Fruit fly (Drosophila melanogaster) whole organism, embryonic: ENCODE measurements around the gene slif.

ENCODE experiments used
- Abd-B ChIP-seq: fragments of 200-800 bp; sonication (Bioruptor generic); optimal IDR thresholded peaks from 2 replicates; lab custom pipeline; 2018; ENCODE audit warnings: missing biosample characterization, mild to moderate bottlenecking, missing genetic modification characterization, moderate library complexity
- CG10431 ChIP-seq: fragments of 200-800 bp; sonication (Bioruptor generic); optimal IDR thresholded peaks from 3 replicates; lab custom pipeline; 2018; ENCODE audit warnings: missing biosample characterization, mild to moderate bottlenecking, missing genetic modification characterization
- CG10654 ChIP-seq: fragments of 200-800 bp; sonication (Bioruptor generic); optimal IDR thresholded peaks from 2 replicates; lab custom pipeline; 2016; ENCODE audit warnings: missing biosample characterization, missing genetic modification characterization
- CG10979 ChIP-seq: fragments of 200-800 bp; sonication (Bioruptor generic); optimal IDR thresholded peaks from 2 replicates; lab custom pipeline; 2018; ENCODE audit warnings: missing biosample characterization, mild to moderate bottlenecking, missing genetic modification characterization, moderate library complexity
- CG11504 ChIP-seq: fragments of 200-800 bp; sonication (Bioruptor generic); optimal IDR thresholded peaks from 3 replicates; lab custom pipeline; 2019; ENCODE audit warnings: missing biosample characterization, mild to moderate bottlenecking, missing genetic modification characterization, moderate library complexity
- CG13287 ChIP-seq: fragments of 200-800 bp; sonication (Bioruptor generic); IDR thresholded peaks from 2 replicates; pipeline ENCODE4 v1.3.6; 2022; ENCODE audit warnings: missing biosample characterization, missing genetic modification characterization; ENCODE audit not compliant: partially characterized antibody
- CG13894 ChIP-seq: fragments of 200-800 bp; sonication (Bioruptor generic); optimal IDR thresholded peaks from 3 replicates; lab custom pipeline; 2018; ENCODE audit warnings: missing biosample characterization, mild to moderate bottlenecking, missing genetic modification characterization, moderate library complexity
- CG14965 ChIP-seq: fragments of 200-800 bp; sonication (Bioruptor generic); optimal IDR thresholded peaks from 2 replicates; lab custom pipeline; 2016; ENCODE audit warnings: missing biosample characterization, missing genetic modification characterization, borderline replicate concordance
- CG15601 ChIP-seq: fragments of 200-800 bp; sonication (Bioruptor generic); optimal IDR thresholded peaks from 3 replicates; lab custom pipeline; 2019; ENCODE audit warnings: missing biosample characterization, mild to moderate bottlenecking, missing genetic modification characterization, moderate library complexity
- CG16815 ChIP-seq: fragments of 200-800 bp; sonication (Bioruptor generic); optimal IDR thresholded peaks from 3 replicates; lab custom pipeline; 2017; ENCODE audit warnings: missing biosample characterization, mild to moderate bottlenecking, missing genetic modification characterization
- CG17361 ChIP-seq: fragments of 200-800 bp; sonication (Bioruptor generic); IDR thresholded peaks from 3 replicates; pipeline ENCODE4 v1.3.6; 2022; ENCODE audit warnings: missing biosample characterization, missing genetic modification characterization
- CG18262 ChIP-seq: fragments of 200-800 bp; optimal IDR thresholded peaks from 3 replicates; lab custom pipeline; 2019; ENCODE audit warnings: missing biosample characterization, mild to moderate bottlenecking, missing genetic modification characterization, moderate library complexity
- CG18599 ChIP-seq: fragments of 200-800 bp; sonication (Bioruptor generic); optimal IDR thresholded peaks from 3 replicates; lab custom pipeline; 2017; ENCODE audit warnings: missing biosample characterization, missing genetic modification characterization, mild to moderate bottlenecking, moderate library complexity, missing genetic modification reagents
- CG2120 ChIP-seq: fragments of 200-800 bp; sonication (Bioruptor generic); optimal IDR thresholded peaks from 3 replicates; lab custom pipeline; 2016; ENCODE audit warnings: missing biosample characterization, missing genetic modification characterization
- CG32767 ChIP-seq: fragments of 200-800 bp; sonication (Bioruptor generic); IDR thresholded peaks from 2 replicates; pipeline ENCODE4 v1.3.6; 2022; ENCODE audit warnings: missing biosample characterization, missing genetic modification characterization
- CG3838 ChIP-seq: fragments of 200-800 bp; sonication (Bioruptor generic); optimal IDR thresholded peaks from 3 replicates; lab custom pipeline; 2016; ENCODE audit warnings: missing biosample characterization, missing genetic modification characterization
- CG4707 ChIP-seq: fragments of 200-800 bp; sonication (Bioruptor generic); optimal IDR thresholded peaks from 2 replicates; lab custom pipeline; 2018; ENCODE audit warnings: missing biosample characterization, mild to moderate bottlenecking, missing genetic modification characterization, moderate library complexity
- CG6272 ChIP-seq: fragments of 200-800 bp; sonication (Bioruptor generic); IDR thresholded peaks from 2 replicates; pipeline ENCODE4 v1.3.6; 2022; ENCODE audit warnings: missing biosample characterization, missing genetic modification characterization
- CG6813 ChIP-seq: fragments of 200-800 bp; sonication (Bioruptor generic); optimal IDR thresholded peaks from 2 replicates; lab custom pipeline; 2017; ENCODE audit warnings: missing biosample characterization, missing genetic modification characterization, mild to moderate bottlenecking, moderate library complexity, missing genetic modification reagents
- CG7839 ChIP-seq: fragments of 200-800 bp; sonication (Bioruptor generic); optimal IDR thresholded peaks from 3 replicates; lab custom pipeline; 2018; ENCODE audit warnings: missing biosample characterization, mild to moderate bottlenecking, missing genetic modification characterization, moderate library complexity
- CG7928 ChIP-seq: fragments of 200-800 bp; sonication (Bioruptor generic); optimal IDR thresholded peaks from 2 replicates; lab custom pipeline; 2017; ENCODE audit warnings: missing biosample characterization, mild to moderate bottlenecking, missing genetic modification characterization
- CG7987 ChIP-seq: fragments of 200-800 bp; sonication (Bioruptor generic); optimal IDR thresholded peaks from 2 replicates; lab custom pipeline; 2018; ENCODE audit warnings: missing biosample characterization, mild to moderate bottlenecking, missing genetic modification characterization, moderate library complexity
- CG9215 ChIP-seq: fragments of 200-800 bp; sonication (Bioruptor generic); IDR thresholded peaks from 2 replicates; pipeline ENCODE4 v1.3.6; 2022; ENCODE audit warnings: missing biosample characterization, missing genetic modification characterization
- CrebB ChIP-seq: fragments of 200-800 bp; sonication (Bioruptor generic); optimal IDR thresholded peaks from 3 replicates; lab custom pipeline; 2018; ENCODE audit warnings: missing biosample characterization, mild to moderate bottlenecking, missing genetic modification characterization
- Doc3 ChIP-seq: fragments of 200-800 bp; sonication (Bioruptor generic); IDR thresholded peaks from 3 replicates; pipeline ENCODE4 v1.3.6; 2022; ENCODE audit warnings: missing biosample characterization, missing genetic modification characterization; ENCODE audit not compliant: partially characterized antibody
- Dref ChIP-seq: fragments of 200-800 bp; sonication (Bioruptor generic); IDR thresholded peaks from 2 replicates; pipeline ENCODE4 v1.3.6; 2022; ENCODE audit warnings: missing biosample characterization, missing genetic modification characterization
- HLH54F ChIP-seq: fragments of 200-800 bp; sonication (Bioruptor generic); optimal IDR thresholded peaks from 3 replicates; lab custom pipeline; 2016; ENCODE audit warnings: missing biosample characterization, missing genetic modification characterization
- Kr ChIP-seq: fragments of 200-800 bp; sonication (Bioruptor generic); optimal IDR thresholded peaks from 2 replicates; lab custom pipeline; 2017; ENCODE audit warnings: missing biosample characterization, mild to moderate bottlenecking, missing genetic modification characterization
- Lhr ChIP-seq: fragments of 200-800 bp; sonication (Bioruptor generic); optimal IDR thresholded peaks from 3 replicates; lab custom pipeline; 2017; ENCODE audit warnings: mild to moderate bottlenecking, missing biosample characterization, missing genetic modification reagents, missing genetic modification characterization
- Max ChIP-seq: fragments of 200-800 bp; sonication (Bioruptor generic); optimal IDR thresholded peaks from 2 replicates; lab custom pipeline; 2016; ENCODE audit warnings: missing biosample characterization, mild to moderate bottlenecking, missing genetic modification characterization
- NC2α ChIP-seq: fragments of 200-800 bp; sonication (Bioruptor generic); optimal IDR thresholded peaks from 2 replicates; lab custom pipeline; 2016; ENCODE audit warnings: missing biosample characterization, missing genetic modification characterization
- Nf-YC ChIP-seq: fragments of 200-800 bp; optimal IDR thresholded peaks from 3 replicates; lab custom pipeline; 2019; ENCODE audit warnings: missing biosample characterization, mild to moderate bottlenecking, missing genetic modification characterization, moderate library complexity
- Sry-β ChIP-seq: fragments of 200-800 bp; sonication (Bioruptor generic); optimal IDR thresholded peaks from 2 replicates; lab custom pipeline; 2018; ENCODE audit warnings: missing biosample characterization, mild to moderate bottlenecking, missing genetic modification characterization, moderate library complexity
- Usf ChIP-seq: fragments of 200-800 bp; sonication (Bioruptor generic); optimal IDR thresholded peaks from 2 replicates; lab custom pipeline; 2017; ENCODE audit warnings: missing genotype, missing biosample characterization, missing genetic modification characterization
- ato ChIP-seq: fragments of 200-800 bp; sonication (Bioruptor generic); IDR thresholded peaks from 2 replicates; pipeline ENCODE4 v1.3.6; 2022; ENCODE audit warnings: missing biosample characterization, missing genetic modification characterization; ENCODE audit not compliant: partially characterized antibody
- crol ChIP-seq: fragments of 200-800 bp; sonication (Bioruptor generic); IDR thresholded peaks from 2 replicates; pipeline ENCODE4 v1.3.6; 2022; ENCODE audit warnings: missing biosample characterization, missing genetic modification characterization
- dati ChIP-seq: fragments of 200-800 bp; sonication (Bioruptor generic); IDR thresholded peaks from 2 replicates; pipeline ENCODE4 v1.3.6; 2022; ENCODE audit warnings: missing biosample characterization, missing genetic modification characterization
- dmrt99B ChIP-seq: fragments of 200-800 bp; sonication (Bioruptor generic); optimal IDR thresholded peaks from 2 replicates; lab custom pipeline; 2018; ENCODE audit warnings: missing biosample characterization, mild to moderate bottlenecking, missing genetic modification characterization, moderate library complexity
- eve ChIP-seq, 2 experiments: fragments of >200 bp; optimal IDR thresholded peaks; 2 replicates each; lab custom pipeline; 2017; ENCODE audit warnings: missing biosample characterization in 2 of 2, missing genetic modification characterization in 2 of 2
- fd64A ChIP-seq: fragments of 200-800 bp; sonication (Bioruptor generic); optimal IDR thresholded peaks from 3 replicates; lab custom pipeline; 2018; ENCODE audit warnings: missing biosample characterization, mild to moderate bottlenecking, missing genetic modification characterization
- gsb-n ChIP-seq: fragments of 200-800 bp; sonication (Bioruptor generic); optimal IDR thresholded peaks from 3 replicates; lab custom pipeline; 2018; ENCODE audit warnings: missing biosample characterization, mild to moderate bottlenecking, missing genetic modification characterization
- hb ChIP-seq: fragments of 200-800 bp; sonication (Bioruptor generic); IDR thresholded peaks from 3 replicates; pipeline ENCODE4 v1.3.6; 2022; ENCODE audit warnings: missing biosample characterization, missing genetic modification characterization; ENCODE audit not compliant: partially characterized antibody
- insv ChIP-seq, 2 experiments: fragments of 200-800 bp; sonication (Bioruptor generic); optimal IDR thresholded peaks; 3 replicates each; lab custom pipeline; 2016 to 2018; ENCODE audit warnings: missing biosample characterization in 2 of 2, missing genetic modification characterization in 2 of 2
- maf-S ChIP-seq: fragments of 200-800 bp; sonication (Bioruptor generic); optimal IDR thresholded peaks from 2 replicates; lab custom pipeline; 2016; ENCODE audit warnings: missing biosample characterization, missing genetic modification characterization
- nerfin-1 ChIP-seq: fragments of 200-800 bp; sonication (Bioruptor generic); optimal IDR thresholded peaks from 3 replicates; lab custom pipeline; 2019; ENCODE audit warnings: missing biosample characterization, mild to moderate bottlenecking, missing genetic modification characterization, moderate library complexity
- tll ChIP-seq, 2 experiments: fragments of 200-800 bp in 1 of 2; fragments of >200 bp in 1 of 2; sonication (Bioruptor generic) in 1 of 2; optimal IDR thresholded peaks; 2 replicates each; lab custom pipeline; 2017 to 2019; ENCODE audit warnings: missing biosample characterization in 2 of 2, missing genetic modification characterization in 2 of 2, mild to moderate bottlenecking in 1 of 2, moderate library complexity in 1 of 2
- wek ChIP-seq: fragments of 200-800 bp; sonication (Bioruptor generic); optimal IDR thresholded peaks from 3 replicates; lab custom pipeline; 2018; ENCODE audit warnings: missing biosample characterization, mild to moderate bottlenecking, missing genetic modification characterization, moderate library complexity
- zfh2 ChIP-seq: fragments of 200-800 bp; sonication (Bioruptor generic); optimal IDR thresholded peaks from 2 replicates; lab custom pipeline; 2016; ENCODE audit warnings: missing biosample characterization, missing genetic modification characterization

slif gene

DNA sequence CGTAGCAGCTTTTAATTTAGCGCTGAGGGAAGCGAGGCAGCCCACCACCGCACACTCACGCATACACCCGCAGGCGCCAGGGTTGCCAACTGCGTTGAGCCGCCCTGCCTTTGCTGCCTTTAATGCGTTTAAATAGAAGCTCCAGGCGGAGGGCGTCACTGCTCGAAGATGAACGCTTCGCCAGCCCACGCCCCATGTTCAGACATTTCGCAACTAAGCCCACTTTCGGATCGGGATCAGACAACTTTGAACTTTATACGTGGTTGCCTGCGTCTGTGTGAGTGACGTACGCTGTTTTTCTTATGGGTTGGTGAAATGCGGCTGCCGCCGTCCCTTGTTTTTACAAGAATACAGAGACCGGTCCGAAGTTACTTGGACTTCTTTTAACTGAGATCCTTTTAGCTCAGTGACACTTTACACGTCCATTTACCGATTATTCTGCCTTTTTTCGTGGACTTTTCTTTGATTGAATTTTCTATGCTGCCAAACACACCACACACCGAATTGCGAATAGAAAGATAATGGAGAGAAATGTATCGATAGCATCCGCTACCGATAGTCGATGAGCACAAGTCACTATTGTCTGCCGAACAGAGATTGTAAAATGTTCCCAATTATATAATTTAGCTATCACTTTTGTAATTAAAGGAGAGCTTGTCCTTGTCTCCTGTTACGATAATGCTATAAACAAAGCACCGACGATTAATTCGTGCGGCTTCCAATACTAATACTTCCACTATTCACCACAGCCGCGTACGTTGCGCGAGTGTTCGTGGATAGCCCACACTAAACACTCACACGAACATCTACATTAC lies 9.6 kb upstream of the slif start (continued):
- TF ChIP-seq fd64A (GFP tag; lab: Kevin White, UChicago) (no peak), CG7928 (GFP tag; lab: Kevin White, UChicago) (peak; percentile 6), dmrt99B (tag; lab: Kevin White, UChicago) (no peak), CG11504 (no peak), zfh2 (GFP tag; lab: Kevin White, UChicago) (no peak), Lhr (GFP tag; lab: Kevin White, UChicago) (no peak), Dref (GFP tag; lab: Robert Waterston, UW) (peak; percentile 68), gsb-n (tag; lab: Kevin White, UChicago) (no peak), crol (GFP tag; lab: Robert Waterston, UW) (no peak), CG10654 (no peak), CG18262 (no peak), CG14965 (GFP tag; lab: Kevin White, UChicago) (no peak), Sry-β (GFP tag; lab: Kevin White, UChicago) (no peak), CG10979 (tag; lab: Kevin White, UChicago) (no peak), Max (GFP tag; lab: Kevin White, UChicago) (no peak), eve (GFP tag; optimal IDR thresholded peaks at IDR 0.05; lab: Kevin White, UChicago) (no peak), CG18599 (peak; percentile 28), CG16815 (no peak), Nf-YC (tag; lab: Kevin White, UChicago) (peak; percentile 1), CG15601 (tag; lab: Kevin White, UChicago) (no peak), NC2α (GFP tag; lab: Kevin White, UChicago) (no peak), hb (GFP tag; lab: Robert Waterston, UW) (peak; percentile 17; the same call in 1 of the 3 replicates), dati (no peak), CG4707 (GFP tag; lab: Kevin White, UChicago) (no peak), CG3838 (GFP tag; lab: Kevin White, UChicago) (no peak), ato (peak; percentile 52; the same call in 1 of the 2 replicates), Doc3 (peak; percentile 30; the same call in 2 of the 3 replicates), Abd-B (GFP tag; lab: Kevin White, UChicago) (no peak), CG9215 (no peak), CG6813 (GFP tag; lab: Kevin White, UChicago) (no peak), wek (GFP tag; lab: Kevin White, UChicago) (no peak), tll (GFP tag; optimal IDR thresholded peaks at IDR 0.05; lab: Kevin White, UChicago) (no peak), CG7987 (GFP tag; lab: Kevin White, UChicago) (no peak), CG13894 (tag; lab: Kevin White, UChicago) (peak; percentile 42), maf-S (GFP tag; lab: Kevin White, UChicago) (no peak), nerfin-1 (no peak), CG2120 (GFP tag; lab: Kevin White, UChicago) (peak; percentile 9), CG32767 (GFP tag; lab: Robert Waterston, UW) (no peak), HLH54F (peak; percentile 38), CG13287 (GFP tag; lab: Robert Waterston, UW) (peak; percentile 70), insv (GFP tag; optimal IDR thresholded peaks at IDR 0.05; lab: Kevin White, UChicago) (no peak), CrebB (no peak), CG6272 (GFP tag; lab: Robert Waterston, UW) (no peak), Usf (GFP tag; lab: Kevin White, UChicago) (no peak), Kr (GFP tag; lab: Kevin White, UChicago) (no peak), CG7839 (tag; lab: Kevin White, UChicago) (no peak), CG17361 (GFP tag; lab: Robert Waterston, UW) (0 out of 3 replicates have a peak, but pooled peaks have one; percentile 31), CG10431 (GFP tag; lab: Kevin White, UChicago) (no peak)
